Worm (Caenorhabditis elegans): ENCODE measurements around the gene sym-3.

ce11 chrX:5781294-5781693, 7.7 kb downstream of the sym-3 start:
- TF ChIP-seq aly-2 (tag; optimal IDR thresholded peaks at IDR 0.05), result no peak
- no peak for TF ChIP-seq lin-13 (GFP tag; optimal IDR thresholded peaks at IDR 0.05)
- TF ChIP-seq ztf-1 (GFP tag; conservative IDR thresholded peaks at IDR 0.05), result no peak
- TF ChIP-seq skn-1 (tag; optimal IDR thresholded peaks at IDR 0.05), result no peak
- TF ChIP-seq ama-1 (optimal IDR thresholded peaks at IDR 0.05), result no peak
- no peak for TF ChIP-seq ztf-4 (tag; optimal IDR thresholded peaks at IDR 0.05)
- no peak for TF ChIP-seq egl-27 (tag; optimal IDR thresholded peaks at IDR 0.05)
- no peak for TF ChIP-seq nhr-23 (tag; optimal IDR thresholded peaks at IDR 0.05)
- no peak for TF ChIP-seq nhr-77 (tag; optimal IDR thresholded peaks at IDR 0.05)
- no peak for TF ChIP-seq nhr-11 (tag; optimal IDR thresholded peaks at IDR 0.05)

Data from whole organism, L2 larva.